Worm (Caenorhabditis elegans) whole organism, L2 larva: Measurements from ENCODE around the gene Y23B4A.1.

Experiments
- C34F6.9 ChIP-seq: fragments of 150-350 bp; optimal IDR thresholded peaks from 2 replicates; lab custom pipeline; 2014; ENCODE audit warnings: missing biosample characterization, missing genetic modification characterization
- F13H6.1 ChIP-seq: sonication (generic microtip); optimal IDR thresholded peaks from 2 replicates; lab custom pipeline; 2016; ENCODE audit warnings: missing genetic modification characterization, missing compliant biosample characterization
- R02D3.7 ChIP-seq: fragments of 150-350 bp; optimal IDR thresholded peaks from 2 replicates; lab custom pipeline; 2014; ENCODE audit warnings: missing biosample characterization, missing genetic modification characterization
- Y55F3AM.14 ChIP-seq: fragments of 200-800 bp; sonication (Bioruptor generic); optimal IDR thresholded peaks from 2 replicates; lab custom pipeline; 2018; ENCODE audit warnings: mild to moderate bottlenecking, missing genetic modification characterization, missing compliant biosample characterization
- ZK546.5 ChIP-seq: sonication (generic microtip); optimal IDR thresholded peaks from 2 replicates; lab custom pipeline; 2017; ENCODE audit warnings: missing biosample characterization, missing genetic modification characterization
- alr-1 ChIP-seq: fragments of 150-350 bp; optimal IDR thresholded peaks from 2 replicates; lab custom pipeline; 2014; ENCODE audit warnings: missing biosample characterization, missing genetic modification characterization
- aly-2 ChIP-seq: fragments of 150-350 bp; optimal IDR thresholded peaks from 2 replicates; lab custom pipeline; 2014; ENCODE audit warnings: missing biosample characterization, missing genetic modification characterization
- ama-1 ChIP-seq: fragments of 150-350 bp; optimal IDR thresholded peaks from 2 replicates; lab custom pipeline; 2018; ENCODE audit warnings: inconsistent platforms
- blmp-1 ChIP-seq: sonication (generic microtip); optimal IDR thresholded peaks from 2 replicates; lab custom pipeline; 2017; ENCODE audit warnings: missing genetic modification characterization, mild to moderate bottlenecking, missing compliant biosample characterization, antibody characterized with exemption, moderate library complexity; ENCODE audit not compliant: insufficient read depth
- ceh-16 ChIP-seq: fragments of 150-350 bp; optimal IDR thresholded peaks from 2 replicates; lab custom pipeline; 2014; ENCODE audit warnings: missing biosample characterization, missing genetic modification characterization
- dmd-4 ChIP-seq: sonication (generic microtip); optimal IDR thresholded peaks from 2 replicates; lab custom pipeline; 2017; ENCODE audit warnings: missing biosample characterization, missing genetic modification characterization
- elt-1 ChIP-seq: fragments of 150-350 bp; optimal IDR thresholded peaks from 2 replicates; lab custom pipeline; 2014; ENCODE audit warnings: missing biosample characterization, missing genetic modification characterization
- elt-3 ChIP-seq: sonication (generic microtip); optimal IDR thresholded peaks from 2 replicates; lab custom pipeline; 2017; ENCODE audit warnings: missing biosample characterization, missing genetic modification characterization
- fos-1 ChIP-seq: fragments of 150-350 bp; optimal IDR thresholded peaks from 2 replicates; lab custom pipeline; 2014; ENCODE audit warnings: missing biosample characterization, missing genetic modification characterization
- lin-11 ChIP-seq: fragments of 150-350 bp; sonication (generic microtip); optimal IDR thresholded peaks from 2 replicates; lab custom pipeline; 2014; ENCODE audit warnings: missing biosample characterization, missing genetic modification characterization, inconsistent platforms, mixed read lengths
- lin-39 ChIP-seq: fragments of 150-350 bp; optimal IDR thresholded peaks from 2 replicates; lab custom pipeline; 2014; ENCODE audit warnings: missing biosample characterization, missing genetic modification reagents, missing genetic modification characterization
- mbf-1 ChIP-seq: sonication (generic microtip); optimal IDR thresholded peaks from 2 replicates; lab custom pipeline; 2017; ENCODE audit warnings: missing biosample characterization, missing genetic modification characterization
- nhr-12 ChIP-seq: fragments of 150-350 bp; optimal IDR thresholded peaks from 2 replicates; lab custom pipeline; 2014; ENCODE audit warnings: missing biosample characterization, missing genetic modification characterization
- nhr-129 ChIP-seq: fragments of 150-350 bp; optimal IDR thresholded peaks from 2 replicates; lab custom pipeline; 2014; ENCODE audit warnings: missing biosample characterization, missing genetic modification characterization
- nhr-21 ChIP-seq: fragments of 150-350 bp; optimal IDR thresholded peaks from 2 replicates; lab custom pipeline; 2014; ENCODE audit warnings: missing biosample characterization, missing genetic modification characterization
- nhr-23 ChIP-seq: fragments of 150-350 bp; optimal IDR thresholded peaks from 2 replicates; lab custom pipeline; 2014; ENCODE audit warnings: missing biosample characterization, missing genetic modification reagents, missing genetic modification characterization
- nhr-237 ChIP-seq: fragments of 150-350 bp; optimal IDR thresholded peaks from 2 replicates; lab custom pipeline; 2014; ENCODE audit warnings: missing biosample characterization, missing genetic modification characterization
- nhr-25 ChIP-seq: fragments of 150-350 bp; sonication (generic microtip); optimal IDR thresholded peaks from 3 replicates; lab custom pipeline; 2014; ENCODE audit warnings: missing biosample characterization, missing genetic modification characterization
- nhr-6 ChIP-seq: fragments of 150-350 bp; optimal IDR thresholded peaks from 2 replicates; lab custom pipeline; 2014; ENCODE audit warnings: missing biosample characterization, missing genetic modification characterization
- peb-1 ChIP-seq: fragments of 150-350 bp; optimal IDR thresholded peaks from 2 replicates; lab custom pipeline; 2014; ENCODE audit warnings: missing biosample characterization, missing genetic modification characterization
- skn-1 ChIP-seq: sonication (generic microtip); optimal IDR thresholded peaks from 2 replicates; lab custom pipeline; 2017; ENCODE audit warnings: missing biosample characterization, missing genetic modification characterization
- sma-9 ChIP-seq, 2 experiments: fragments of 150-350 bp in 1 of 2; sonication (generic microtip) in 1 of 2; optimal IDR thresholded peaks; 2 replicates each; lab custom pipeline; 2014 to 2016; ENCODE audit warnings: missing genetic modification characterization in 2 of 2, mild to moderate bottlenecking in 1 of 2, missing biosample characterization in 1 of 2, missing compliant biosample characterization in 1 of 2, missing genetic modification reagents in 1 of 2, moderate library complexity in 1 of 2
- unc-39 ChIP-seq: fragments of 150-350 bp; optimal IDR thresholded peaks from 2 replicates; lab custom pipeline; 2014; ENCODE audit warnings: missing biosample characterization, missing genetic modification characterization
- unc-55 ChIP-seq: fragments of 150-350 bp; sonication (generic microtip); optimal IDR thresholded peaks from 3 replicates; lab custom pipeline; 2014; ENCODE audit warnings: missing biosample characterization, missing genetic modification reagents, missing genetic modification characterization
- unc-62 ChIP-seq: fragments of 150-350 bp; optimal IDR thresholded peaks from 2 replicates; lab custom pipeline; 2014; ENCODE audit warnings: missing biosample characterization, missing genetic modification reagents, missing genetic modification characterization
- zag-1 ChIP-seq: fragments of 150-350 bp; optimal IDR thresholded peaks from 2 replicates; lab custom pipeline; 2014; ENCODE audit warnings: missing biosample characterization, missing genetic modification characterization
- ztf-1 ChIP-seq: fragments of 200-800 bp; sonication (Bioruptor generic); conservative IDR thresholded peaks from 2 replicates; pipeline ENCODE4 v1.3.6; 2022; ENCODE audit warnings: missing genetic modification characterization, missing compliant biosample characterization
- ztf-11 ChIP-seq: sonication (generic microtip); optimal IDR thresholded peaks from 2 replicates; lab custom pipeline; 2017; ENCODE audit warnings: missing biosample characterization, missing genetic modification characterization

Y23B4A.1 gene

DNA sequence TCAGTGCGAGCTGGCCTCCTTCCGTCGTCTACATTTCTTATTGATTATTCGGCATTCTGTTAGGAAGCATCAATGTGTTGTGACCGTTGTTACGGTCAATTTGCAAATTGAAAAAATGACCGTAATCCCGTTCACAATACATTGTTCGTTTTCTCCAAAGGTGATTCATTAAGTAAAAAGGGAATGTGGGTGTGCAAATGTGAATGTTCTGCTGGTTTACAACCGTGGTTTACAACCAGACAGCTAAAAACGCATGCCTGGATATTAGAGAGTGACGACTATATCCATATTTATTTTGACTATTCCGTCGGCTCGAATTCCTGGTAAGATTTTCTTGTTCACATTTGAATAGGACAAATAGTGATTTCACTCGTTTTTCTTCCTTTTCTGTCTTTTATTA lies 1.9 kb upstream of the Y23B4A.1 start, which contains the start of gene capa-1:
Gene capa-1 (plus strand): TSS at position 301 of the 400 bp plus-strand sequence.
- no peak for TF ChIP-seq unc-39 (tag; lab: Kevin White, UChicago)

DNA sequence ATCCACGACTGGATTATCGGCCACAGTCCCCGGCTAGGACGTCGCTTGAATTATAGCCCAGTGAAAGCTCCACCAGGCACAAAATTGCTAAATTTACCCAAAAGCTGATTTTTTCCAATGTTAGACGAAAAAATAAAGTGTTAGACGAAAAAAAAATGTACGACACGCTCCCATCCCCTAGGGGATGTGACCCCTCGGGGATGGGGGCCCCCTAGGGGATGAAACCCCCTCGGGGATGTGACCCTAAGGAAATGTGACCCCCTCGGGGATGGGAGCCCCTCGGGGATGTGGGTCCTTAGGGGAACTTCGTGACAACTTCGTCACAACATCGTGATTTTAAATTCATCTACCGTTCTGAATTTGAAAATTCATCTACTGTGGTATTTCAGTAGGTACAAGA lies 11.4 kb downstream of the Y23B4A.1 start:
- TF ChIP-seq R02D3.7 (tag; lab: Kevin White, UChicago) (no peak), F13H6.1 (tag; lab: Kevin White, UChicago) (no peak), ceh-16 (no peak), ama-1 (lab: Kevin White, UChicago) (no peak), elt-1 (tag; lab: Kevin White, UChicago) (no peak), zag-1 (no peak), fos-1 (tag; lab: Kevin White, UChicago) (no peak), nhr-237 (no peak), nhr-23 (tag; lab: Kevin White, UChicago) (no peak), ZK546.5 (tag; lab: Kevin White, UChicago) (no peak), nhr-129 (tag; lab: Kevin White, UChicago) (no peak), blmp-1 (tag; lab: Kevin White, UChicago) (no peak), nhr-21 (tag; lab: Kevin White, UChicago) (no peak), lin-39 (no peak), ztf-11 (tag; lab: Kevin White, UChicago) (no peak), unc-62 (GFP tag; lab: Kevin White, UChicago) (no peak), lin-11 (tag; lab: Kevin White, UChicago) (no peak), nhr-12 (tag; lab: Kevin White, UChicago) (no peak), mbf-1 (tag; lab: Kevin White, UChicago) (no peak)
- TF ChIP-seq, all 48 proteins: peak for 0

DNA sequence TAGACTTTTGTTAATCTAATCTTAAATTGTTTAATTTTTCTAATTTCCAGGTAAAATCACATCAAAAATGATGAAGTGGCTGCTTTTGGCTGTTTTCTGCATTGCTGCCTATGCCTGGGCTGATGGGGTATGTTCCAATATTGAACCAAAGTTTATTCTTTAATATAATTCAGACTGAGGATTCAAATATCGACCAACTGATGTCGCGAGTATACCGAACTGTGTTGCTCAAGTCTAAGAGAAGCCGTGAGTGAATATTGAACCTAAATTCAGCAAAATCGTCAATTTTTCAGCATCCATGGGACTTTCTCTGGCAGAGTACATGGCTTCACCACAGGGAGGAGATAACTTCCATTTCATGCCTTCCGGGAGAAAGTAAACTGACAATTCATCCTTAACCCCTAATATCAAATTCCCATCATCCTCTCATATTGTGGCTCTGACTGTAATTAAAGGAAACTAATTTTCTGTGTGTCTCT lies 12.5 kb downstream of the Y23B4A.1 start, which contains the start of gene nlp-49:
Gene nlp-49 (plus strand): TSS at position 51 of the 479 bp plus-strand sequence.
- TF ChIP-seq nhr-6 (tag; lab: Kevin White, UChicago), result no peak
- TF ChIP-seq, all 48 proteins: peak for 0

DNA sequence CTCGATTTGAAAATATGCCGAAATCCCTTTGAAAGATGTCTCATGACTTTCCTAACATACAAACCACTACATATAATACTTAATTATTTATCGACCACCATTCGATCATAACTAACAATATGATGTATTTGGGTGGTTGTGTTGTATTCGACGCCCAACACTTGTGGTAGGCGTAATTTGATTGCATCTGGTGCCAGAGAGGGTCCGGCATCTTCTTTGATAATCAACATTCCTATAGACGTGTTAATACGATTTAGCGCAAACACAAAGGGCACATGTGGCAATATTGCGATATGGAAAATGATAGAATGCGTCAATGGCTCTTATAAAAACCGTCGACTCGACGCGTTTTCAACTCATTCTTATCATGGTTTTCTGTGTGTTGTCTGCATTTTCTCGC lies 13.3 kb downstream of the Y23B4A.1 start:
- no peak for TF ChIP-seq peb-1 (tag; lab: Kevin White, UChicago)
- no peak for TF ChIP-seq lin-39
- TF ChIP-seq ztf-11 (tag; lab: Kevin White, UChicago), result no peak
- TF ChIP-seq alr-1 (tag; lab: Kevin White, UChicago), result no peak
- TF ChIP-seq nhr-6 (tag; lab: Kevin White, UChicago), result no peak

DNA sequence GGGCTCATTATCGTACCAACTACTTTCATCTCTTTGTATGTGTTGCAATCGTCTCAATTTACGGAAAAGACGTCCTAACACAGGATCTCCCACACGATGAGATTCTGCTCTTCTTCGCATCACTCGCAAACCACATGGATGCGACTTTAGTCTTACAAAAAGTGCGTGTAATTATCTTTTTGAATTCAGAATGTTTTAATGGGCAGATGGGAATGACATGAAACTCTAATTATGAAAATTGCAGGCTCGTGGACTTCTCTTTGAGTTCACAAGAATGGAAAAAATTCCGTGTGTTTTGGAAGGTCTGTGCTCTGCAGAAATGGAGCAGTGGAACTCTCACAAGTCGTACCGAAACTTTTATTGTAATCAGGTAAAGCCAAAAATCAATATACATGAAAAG lies 15.7 kb downstream of the Y23B4A.1 start:
- no peak for TF ChIP-seq sma-9 (GFP tag; optimal IDR thresholded peaks at IDR 0.05; lab: Kevin White, UChicago)
- TF ChIP-seq sma-9 (tag; optimal IDR thresholded peaks at IDR 0.05; lab: Kevin White, UChicago), result no peak
- no peak for TF ChIP-seq ceh-16
- no peak for TF ChIP-seq lin-11 (tag; lab: Kevin White, UChicago)
- no peak for TF ChIP-seq nhr-6 (tag; lab: Kevin White, UChicago)
- no peak for TF ChIP-seq aly-2
- no peak for TF ChIP-seq nhr-129 (tag; lab: Kevin White, UChicago)
- TF ChIP-seq skn-1 (tag; lab: Kevin White, UChicago), result no peak
- no peak for TF ChIP-seq unc-55 (GFP tag; lab: Kevin White, UChicago)
- TF ChIP-seq C34F6.9, result no peak
- TF ChIP-seq nhr-25 (tag; lab: Kevin White, UChicago), result no peak
- TF ChIP-seq Y55F3AM.14 (GFP tag; lab: Kevin White, UChicago), result no peak
- TF ChIP-seq peb-1 (tag; lab: Kevin White, UChicago), result no peak
- TF ChIP-seq nhr-21 (tag; lab: Kevin White, UChicago), result no peak

DNA sequence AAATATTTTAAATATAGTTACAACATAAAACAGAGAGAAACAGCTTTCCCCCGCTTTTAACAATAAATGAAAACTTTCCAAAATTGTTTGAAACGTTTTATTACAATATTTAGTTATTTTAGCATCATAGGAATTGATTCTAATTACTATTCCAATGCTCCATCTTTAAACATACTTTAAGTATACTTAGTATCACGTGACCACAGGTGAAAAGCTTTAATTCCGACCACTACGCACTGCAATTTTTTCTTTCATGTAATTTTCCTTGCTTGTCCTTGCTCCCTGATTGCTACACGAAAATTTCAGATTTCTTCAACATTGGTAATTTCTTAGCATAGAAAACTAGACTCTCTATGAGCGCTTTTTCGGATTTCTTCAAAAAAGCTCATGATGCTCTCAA lies 20.1 kb downstream of the Y23B4A.1 start, which contains the start of gene tbc-16:
Gene tbc-16 (plus strand): TSS at position 301 of the 400 bp plus-strand sequence.
- TF ChIP-seq elt-3 (no peak), skn-1 (tag; lab: Kevin White, UChicago) (no peak), unc-39 (tag; lab: Kevin White, UChicago) (no peak), ztf-1 (no peak), unc-55 (GFP tag; lab: Kevin White, UChicago) (no peak), mbf-1 (tag; lab: Kevin White, UChicago) (no peak), dmd-4 (tag; lab: Kevin White, UChicago) (no peak)
